Worm (Caenorhabditis elegans): ENCODE results near the gene slc-25A21.

slc-25A21 gene

DNA sequence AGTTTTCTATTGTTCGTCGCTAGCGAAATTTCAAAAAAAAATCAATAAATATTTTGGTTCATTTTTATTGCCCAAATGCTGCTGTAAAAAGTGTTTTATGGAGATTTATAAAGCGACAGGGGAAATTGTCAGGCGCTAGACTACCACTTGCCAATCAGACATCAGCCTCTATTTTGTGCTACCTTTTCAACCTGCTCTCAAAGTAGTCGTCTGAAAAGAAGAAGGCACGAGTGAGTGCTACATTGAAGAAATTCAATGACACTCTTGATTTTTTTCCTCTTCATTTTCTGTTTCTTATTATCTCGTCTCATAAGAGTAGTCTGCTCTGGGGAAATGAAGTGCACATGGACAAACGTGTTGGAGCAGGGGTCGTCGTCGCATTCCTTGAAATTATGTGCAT is 16.2 kb downstream of the slc-25A21 start (continued):
- TF ChIP-seq ceh-82 (tag; optimal IDR thresholded peaks at IDR 0.05) (peak; percentile 60 to 83 (median 76)), nhr-19 (GFP tag; conservative IDR thresholded peaks at IDR 0.05) (peak; percentile 63), vab-15 (tag; optimal IDR thresholded peaks at IDR 0.05) (peak; percentile 47), unc-86 (tag; optimal IDR thresholded peaks at IDR 0.05) (peak; percentile 57), aly-2 (tag; optimal IDR thresholded peaks at IDR 0.05) (peak; percentile 6), isw-1 (GFP tag; IDR thresholded peaks at IDR 0.05) (peak; percentile 26), grh-1 (GFP tag; IDR thresholded peaks at IDR 0.05) (no peak), dsc-1 (tag; optimal IDR thresholded peaks at IDR 0.05) (peak; percentile 94), lin-15B (tag; optimal IDR thresholded peaks at IDR 0.05) (no peak), sox-4 (tag; optimal IDR thresholded peaks at IDR 0.05) (peak; percentile 82), fos-1 (tag; optimal IDR thresholded peaks at IDR 0.05) (peak; percentile 45), aha-1 (tag; optimal IDR thresholded peaks at IDR 0.05) (no peak), nhr-237 (tag; optimal IDR thresholded peaks at IDR 0.05) (peak; percentile 68), efl-1 (optimal IDR thresholded peaks at IDR 0.05) (peak; percentile 39 to 48), efl-1 (GFP tag; optimal IDR thresholded peaks at IDR 0.05 in 1 of 2) (peak in 1 of 2 experiments; percentile 2), ama-1 (optimal IDR thresholded peaks at IDR 0.05) (no peak), nhr-77 (tag; optimal IDR thresholded peaks at IDR 0.05) (peak; percentile 65), swsn-7 (tag; optimal IDR thresholded peaks at IDR 0.05) (peak; percentile 70), zip-4 (GFP tag; optimal IDR thresholded peaks at IDR 0.05) (peak; percentile 43), C16A3.4 (tag; optimal IDR thresholded peaks at IDR 0.05) (peak; percentile 81)

DNA sequence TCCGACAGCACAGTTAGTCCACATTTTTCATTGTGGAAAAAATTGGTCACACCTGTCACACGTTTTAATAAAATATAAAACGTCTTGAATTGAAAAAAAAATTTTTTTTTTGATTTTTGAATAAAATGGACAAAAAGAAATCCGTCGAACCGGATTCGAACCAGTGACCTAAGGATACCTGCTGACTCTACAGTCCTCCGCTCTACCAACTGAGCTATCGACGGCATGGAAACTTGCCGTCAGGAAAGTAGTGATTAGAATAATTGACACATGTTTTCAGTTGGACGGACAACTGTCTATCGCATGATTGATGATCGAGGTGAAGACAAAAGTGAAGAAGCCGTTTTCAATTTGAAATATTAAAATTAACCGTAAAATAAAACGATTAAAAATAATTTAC is 18.5 kb downstream of the slc-25A21 start:
- TF ChIP-seq hlh-4 (tag; optimal IDR thresholded peaks at IDR 0.05) (no peak), ama-1 (optimal IDR thresholded peaks at IDR 0.05) (no peak)

DNA sequence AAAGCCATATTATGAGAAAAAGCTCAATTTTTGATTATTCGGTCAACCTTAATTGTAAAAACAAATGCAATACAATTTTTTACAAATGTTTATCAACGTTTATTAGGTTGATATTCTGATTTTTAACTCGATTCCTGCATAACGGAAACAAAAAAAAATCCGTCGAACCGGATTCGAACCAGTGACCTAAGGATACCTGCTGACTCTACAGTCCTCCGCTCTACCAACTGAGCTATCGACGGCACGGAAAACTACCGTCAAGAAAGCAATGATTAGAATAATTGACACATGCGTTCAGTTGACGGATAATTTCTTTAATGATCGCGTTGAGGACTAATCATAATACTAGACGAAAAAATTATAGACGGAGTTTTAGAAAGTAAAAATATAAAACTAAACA is 19.0 kb downstream of the slc-25A21 start:
- TF ChIP-seq sptf-1 (tag; optimal IDR thresholded peaks at IDR 0.05) (no peak), efl-1 (optimal IDR thresholded peaks at IDR 0.05) (no peak), efl-1 (GFP tag; optimal IDR thresholded peaks at IDR 0.05 in 1 of 2) (no peak), fos-1 (tag; optimal IDR thresholded peaks at IDR 0.05) (no peak), ama-1 (optimal IDR thresholded peaks at IDR 0.05) (no peak), tbx-2 (tag; optimal IDR thresholded peaks at IDR 0.05) (no peak), ceh-90 (tag; optimal IDR thresholded peaks at IDR 0.05) (no peak), skn-1 (tag; optimal IDR thresholded peaks at IDR 0.05) (no peak), xbp-1 (tag; optimal IDR thresholded peaks at IDR 0.05) (no peak), egl-27 (tag; optimal IDR thresholded peaks at IDR 0.05) (no peak), nhr-19 (GFP tag; conservative IDR thresholded peaks at IDR 0.05) (no peak), alr-1 (tag; optimal IDR thresholded peaks at IDR 0.05; ENCODE audit: borderline replicate concordance) (no peak), fkh-10 (GFP tag; optimal IDR thresholded peaks at IDR 0.05) (no peak), grh-1 (GFP tag; IDR thresholded peaks at IDR 0.05) (no peak)

DNA sequence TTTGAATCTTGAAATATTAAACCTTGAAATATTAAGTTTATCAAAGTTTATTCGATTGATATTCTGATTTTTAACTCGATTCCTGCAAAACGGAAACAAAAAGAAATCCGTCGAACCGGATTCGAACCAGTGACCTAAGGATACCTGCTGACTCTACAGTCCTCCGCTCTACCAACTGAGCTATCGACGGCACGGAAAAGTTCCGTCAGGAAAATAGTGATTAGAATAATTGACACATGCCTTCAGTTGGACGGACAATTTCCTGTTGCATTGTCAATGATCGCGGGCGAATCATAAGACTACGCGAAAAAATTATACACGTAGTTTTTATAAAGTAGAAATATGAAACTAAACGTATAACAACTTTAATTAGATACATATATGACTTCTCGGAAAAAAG is 19.5 kb downstream of the slc-25A21 start:
- no peak for TF ChIP-seq efl-3 (GFP tag; optimal IDR thresholded peaks at IDR 0.05)
- TF ChIP-seq tlp-1 (tag; optimal IDR thresholded peaks at IDR 0.05), result no peak
- no peak for TF ChIP-seq unc-62 (GFP tag; optimal IDR thresholded peaks at IDR 0.05)
- TF ChIP-seq unc-130 (tag; optimal IDR thresholded peaks at IDR 0.05), result no peak
- no peak for TF ChIP-seq unc-98 (GFP tag; IDR thresholded peaks at IDR 0.05)
- TF ChIP-seq hlh-17 (GFP tag; optimal IDR thresholded peaks at IDR 0.05; ENCODE audit: borderline replicate concordance), result no peak
- no peak for TF ChIP-seq lin-39 (tag; optimal IDR thresholded peaks at IDR 0.05)
- no peak for TF ChIP-seq lin-13 (GFP tag; optimal IDR thresholded peaks at IDR 0.05)
- no peak for TF ChIP-seq sptf-1 (tag; optimal IDR thresholded peaks at IDR 0.05)
- no peak for TF ChIP-seq lsy-2 (tag; optimal IDR thresholded peaks at IDR 0.05)
- no peak for TF ChIP-seq irx-1 (tag; optimal IDR thresholded peaks at IDR 0.05)
- TF ChIP-seq ztf-4 (tag; optimal IDR thresholded peaks at IDR 0.05), result no peak
- no peak for TF ChIP-seq efl-1 (optimal IDR thresholded peaks at IDR 0.05)
- TF ChIP-seq efl-1 (GFP tag; optimal IDR thresholded peaks at IDR 0.05 in 1 of 2), result no peak
- no peak for TF ChIP-seq zag-1 (tag; optimal IDR thresholded peaks at IDR 0.05)
